Fruit fly (Drosophila melanogaster) whole organism, adult: ENCODE data around the gene hoip.

Source experiments
- Crg-1 ChIP-seq: fragments of 200-800 bp; sonication (Bioruptor generic); optimal IDR thresholded peaks from 2 replicates; lab custom pipeline; 2016; ENCODE audit warnings: missing biosample characterization, missing genetic modification characterization
- kay ChIP-seq: fragments of 200-800 bp; sonication (Bioruptor generic); peaks from one replicate; lab custom pipeline; 2016; ENCODE audit warnings: missing biosample characterization, missing genetic modification characterization, borderline replicate concordance
- pad ChIP-seq: fragments of 200-800 bp; sonication (Bioruptor generic); optimal IDR thresholded peaks from 3 replicates; lab custom pipeline; 2017; ENCODE audit warnings: missing biosample characterization, missing genetic modification characterization, mild to moderate bottlenecking, moderate library complexity, missing genetic modification reagents
- toe ChIP-seq: fragments of 200-800 bp; sonication (Bioruptor generic); optimal IDR thresholded peaks from 2 replicates; lab custom pipeline; 2016; ENCODE audit warnings: missing biosample characterization, missing genetic modification characterization

DNA sequence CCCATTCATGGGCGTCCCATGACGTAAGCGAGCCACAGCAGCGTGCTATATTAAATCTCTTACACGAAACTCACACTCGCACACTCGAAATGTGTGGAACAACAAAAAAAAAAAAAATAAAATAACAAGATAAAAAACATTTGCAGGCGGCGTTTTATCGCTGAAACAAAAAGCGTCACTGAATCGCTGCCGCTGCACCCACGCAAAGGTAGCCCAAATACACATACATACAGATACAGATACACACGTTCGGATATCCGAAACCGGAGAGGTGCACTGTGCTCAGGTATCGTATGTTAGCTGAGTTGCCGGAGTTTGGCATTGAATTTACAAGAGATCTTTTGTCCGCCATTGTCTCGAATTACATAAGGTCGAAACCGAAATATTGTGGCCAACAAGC is 13.6 kb upstream of the hoip start:
- TF ChIP-seq kay (GFP tag; lab: Kevin White, UChicago) (no peak), toe (GFP tag; lab: Kevin White, UChicago) (no peak), pad (no peak), Crg-1 (GFP tag; lab: Kevin White, UChicago) (no peak)
